Worm (Caenorhabditis elegans): ENCODE measurements around the gene bbs-4.

bbs-4 gene

ce11 chrIII:9637016-9637415 lies 25.0 kb upstream of the bbs-4 start, which contains the start of gene gei-13:
TSS of gene gei-13 (minus strand) at chrIII:9637116.
- TF ChIP-seq mxl-2 (GFP tag; conservative IDR thresholded peaks at IDR 0.05) = no peak

- TF ChIP-seq dmd-8 (GFP tag; IDR thresholded peaks at IDR 0.05) (no peak), rbr-2 (tag; optimal IDR thresholded peaks at IDR 0.05) (peak; percentile 52), spr-1 (tag; optimal IDR thresholded peaks at IDR 0.05) (peak; percentile 15), nhr-111 (GFP tag; optimal IDR thresholded peaks at IDR 0.05) (no peak), lin-29 (GFP tag; IDR thresholded peaks at IDR 0.05) (no peak), daf-16 (GFP tag; optimal IDR thresholded peaks at IDR 0.05) (no peak), daf-16 (tag; optimal IDR thresholded peaks at IDR 0.05) (peak; percentile 62), T20F7.1 (GFP tag; optimal IDR thresholded peaks at IDR 0.05) (peak; percentile 65), unc-130 (GFP tag; optimal IDR thresholded peaks at IDR 0.05) (peak; percentile 50), hmg-1.1 (GFP tag; IDR thresholded peaks at IDR 0.05) (peak; percentile 66; the same call in 1 of the 2 replicates), dmd-6 (GFP tag; IDR thresholded peaks at IDR 0.05) (peak; percentile 48), nhr-77 (tag; optimal IDR thresholded peaks at IDR 0.05) (peak; percentile 39), pha-4 (GFP tag; IDR thresholded peaks at IDR 0.05) (0 out of 2 replicates have a peak, but pooled peaks have one; percentile 35), pha-4 (tag; optimal IDR thresholded peaks at IDR 0.05) (peak; percentile 74), ZK546.5 (tag; optimal IDR thresholded peaks at IDR 0.05) (no peak), mes-2 (tag; optimal IDR thresholded peaks at IDR 0.05; ENCODE audit: poor library complexity, severe bottlenecking) (peak; percentile 67), nhr-102 (tag; optimal IDR thresholded peaks at IDR 0.05) (peak; percentile 21), hlh-30 (tag; optimal IDR thresholded peaks at IDR 0.05; ENCODE audit: insufficient read depth) (peak; percentile 98), hif-1 (tag; optimal IDR thresholded peaks at IDR 0.05) (peak in 1 of 2 experiments; percentile 52), nhr-6 (tag; optimal IDR thresholded peaks at IDR 0.05) (peak; percentile 96), dpl-1 (GFP tag; optimal IDR thresholded peaks at IDR 0.05) (peak; percentile 98), duxl-1 (tag; optimal IDR thresholded peaks at IDR 0.05; ENCODE audit: poor library complexity) (peak; percentile 28), mep-1 (tag; optimal IDR thresholded peaks at IDR 0.05) (peak; percentile 85), nhr-28 (tag; optimal IDR thresholded peaks at IDR 0.05) (peak; percentile 24), snpc-1.2 (GFP tag; IDR thresholded peaks at IDR 0.05) (no peak), ceh-28 (tag; optimal IDR thresholded peaks at IDR 0.05) (peak; percentile 29), nhr-48 (tag; optimal IDR thresholded peaks at IDR 0.05) (peak; percentile 27), mxl-3 (GFP tag; optimal IDR thresholded peaks at IDR 0.05) (peak; percentile 51), zfp-3 (GFP tag; conservative IDR thresholded peaks at IDR 0.05) (no peak), aha-1 (tag) (peak; percentile 92), nhr-76 (tag; optimal IDR thresholded peaks at IDR 0.05) (no peak), ama-1 (optimal IDR thresholded peaks at IDR 0.05) (peak; percentile 53), dmd-9 (GFP tag; IDR thresholded peaks at IDR 0.05) (no peak), dve-1 (tag; optimal IDR thresholded peaks at IDR 0.05; ENCODE audit: insufficient read depth) (peak; percentile 76), lin-13 (GFP tag; optimal IDR thresholded peaks at IDR 0.05) (peak; percentile 64), lin-38 (GFP tag; IDR thresholded peaks at IDR 0.05) (peak; percentile 80), nhr-11 (tag; optimal IDR thresholded peaks at IDR 0.05) (peak; percentile 32), T26A8.4 (GFP tag; IDR thresholded peaks at IDR 0.05) (peak; percentile 64), mdl-1 (tag; optimal IDR thresholded peaks at IDR 0.05) (peak in 1 of 2 experiments; percentile 90), madf-9 (GFP tag; conservative IDR thresholded peaks at IDR 0.05) (no peak), lsy-2 (tag; optimal IDR thresholded peaks at IDR 0.05) (peak in 1 of 2 experiments; percentile 92), nhr-25 (tag; optimal IDR thresholded peaks at IDR 0.05; ENCODE audit: borderline replicate concordance, insufficient read depth) (peak; percentile 72), ceh-44 (GFP tag; IDR thresholded peaks at IDR 0.05) (no peak)
Measured at ce11 chrIII:9631117-9631655, 19.2 kb upstream of the bbs-4 start, which contains the start of gene ubc-7. TSS of gene ubc-7 (minus strand) at chrIII:9631167.

Data from whole organism, L4 larva.